Fruit fly (Drosophila melanogaster) whole organism, embryonic: ENCODE data around the gene ND-18.
A peak's percentile ranks its signal among the peaks of the same experiment; 100 is the strongest.

Experiments used
- CG10267 ChIP-seq: fragments of 200-800 bp; sonication (Bioruptor generic); optimal IDR thresholded peaks from 2 replicates; lab custom pipeline; 2018; ENCODE audit warnings: missing biosample characterization, mild to moderate bottlenecking, missing genetic modification characterization, moderate library complexity
- CG10321 ChIP-seq: fragments of 200-800 bp; sonication (Bioruptor generic); IDR thresholded peaks from 2 replicates; pipeline ENCODE4 v1.3.6; 2022; ENCODE audit warnings: missing biosample characterization, missing genetic modification characterization
- CG10431 ChIP-seq: fragments of 200-800 bp; sonication (Bioruptor generic); optimal IDR thresholded peaks from 3 replicates; lab custom pipeline; 2018; ENCODE audit warnings: missing biosample characterization, mild to moderate bottlenecking, missing genetic modification characterization
- CG10979 ChIP-seq: fragments of 200-800 bp; sonication (Bioruptor generic); optimal IDR thresholded peaks from 2 replicates; lab custom pipeline; 2018; ENCODE audit warnings: missing biosample characterization, mild to moderate bottlenecking, missing genetic modification characterization, moderate library complexity
- CG14965 ChIP-seq: fragments of 200-800 bp; sonication (Bioruptor generic); optimal IDR thresholded peaks from 2 replicates; lab custom pipeline; 2016; ENCODE audit warnings: missing biosample characterization, missing genetic modification characterization, borderline replicate concordance
- CG15696 ChIP-seq: fragments of 200-800 bp; sonication (Bioruptor generic); optimal IDR thresholded peaks from 2 replicates; lab custom pipeline; 2019; ENCODE audit warnings: missing biosample characterization, mild to moderate bottlenecking, missing genetic modification characterization, moderate library complexity
- CG16779 ChIP-seq: fragments of 200-800 bp; sonication (Bioruptor generic); IDR thresholded peaks from 2 replicates; pipeline ENCODE4 v1.3.6; 2022; ENCODE audit warnings: missing biosample characterization, missing genetic modification characterization
- CG1832 ChIP-seq: fragments of 200-800 bp; sonication (Bioruptor generic); optimal IDR thresholded peaks from 2 replicates; lab custom pipeline; 2017; ENCODE audit warnings: missing biosample characterization, mild to moderate bottlenecking, missing genetic modification characterization, inconsistent platforms
- CG2116 ChIP-seq: fragments of 200-800 bp; sonication (Bioruptor generic); optimal IDR thresholded peaks from 3 replicates; lab custom pipeline; 2018; ENCODE audit warnings: missing biosample characterization, mild to moderate bottlenecking, missing genetic modification characterization
- CG2199 ChIP-seq: fragments of 200-800 bp; sonication (Bioruptor generic); IDR thresholded peaks from 3 replicates; pipeline ENCODE4 v1.3.6; 2022; ENCODE audit warnings: missing biosample characterization, missing genetic modification characterization
- CG30431 ChIP-seq: fragments of 200-800 bp; sonication (Bioruptor generic); optimal IDR thresholded peaks from 2 replicates; lab custom pipeline; 2017; ENCODE audit warnings: missing biosample characterization, missing genetic modification characterization
- CG3838 ChIP-seq: fragments of 200-800 bp; sonication (Bioruptor generic); optimal IDR thresholded peaks from 3 replicates; lab custom pipeline; 2016; ENCODE audit warnings: missing biosample characterization, missing genetic modification characterization
- CG5245 ChIP-seq: fragments of 200-800 bp; sonication (Bioruptor generic); optimal IDR thresholded peaks from 3 replicates; lab custom pipeline; 2016; ENCODE audit warnings: missing biosample characterization, missing genetic modification characterization
- CG6683 ChIP-seq: fragments of 200-800 bp; sonication (Bioruptor generic); optimal IDR thresholded peaks from 2 replicates; lab custom pipeline; 2017; ENCODE audit warnings: missing biosample characterization, mild to moderate bottlenecking, missing genetic modification characterization, missing genetic modification reagents
- CG6791 ChIP-seq: fragments of 200-800 bp; sonication (Bioruptor generic); IDR thresholded peaks from 3 replicates; pipeline ENCODE4 v1.3.6; 2022; ENCODE audit warnings: missing biosample characterization, missing genetic modification characterization; ENCODE audit not compliant: partially characterized antibody
- CG8944 ChIP-seq: fragments of 200-800 bp; sonication (Bioruptor generic); optimal IDR thresholded peaks from 3 replicates; lab custom pipeline; 2016; ENCODE audit warnings: missing biosample characterization, missing genetic modification characterization
- CG9215 ChIP-seq: fragments of 200-800 bp; sonication (Bioruptor generic); IDR thresholded peaks from 2 replicates; pipeline ENCODE4 v1.3.6; 2022; ENCODE audit warnings: missing biosample characterization, missing genetic modification characterization
- CG9932 ChIP-seq: fragments of 200-800 bp; sonication (Bioruptor generic); IDR thresholded peaks from 2 replicates; pipeline ENCODE4 v1.3.6; 2022; ENCODE audit warnings: missing biosample characterization, missing genetic modification characterization
- Dad ChIP-seq: fragments of 200-800 bp; sonication (Bioruptor generic); optimal IDR thresholded peaks from 3 replicates; lab custom pipeline; 2016; ENCODE audit warnings: missing biosample characterization, missing genetic modification characterization
- Dref ChIP-seq: fragments of 200-800 bp; sonication (Bioruptor generic); IDR thresholded peaks from 2 replicates; pipeline ENCODE4 v1.3.6; 2022; ENCODE audit warnings: missing biosample characterization, missing genetic modification characterization
- E2f2 ChIP-seq: fragments of 200-800 bp; sonication (Bioruptor generic); IDR thresholded peaks from 2 replicates; pipeline ENCODE4 v1.3.6; 2022; ENCODE audit warnings: missing biosample characterization, missing genetic modification characterization
- Gug ChIP-seq: fragments of 200-800 bp; sonication (Bioruptor generic); IDR thresholded peaks from 4 replicates; pipeline ENCODE4 v1.3.6; 2022; ENCODE audit warnings: missing biosample characterization, missing genetic modification characterization
- H15 ChIP-seq: fragments of 200-800 bp; sonication (Bioruptor generic); IDR thresholded peaks from 3 replicates; pipeline ENCODE4 v1.3.6; 2022; ENCODE audit warnings: missing biosample characterization, missing genetic modification characterization
- Nf-YB ChIP-seq: fragments of 200-800 bp; sonication (Bioruptor generic); optimal IDR thresholded peaks from 3 replicates; lab custom pipeline; 2019; ENCODE audit warnings: missing biosample characterization, mild to moderate bottlenecking, missing genetic modification characterization, moderate library complexity
- Side ChIP-seq: fragments of 200-800 bp; sonication (Bioruptor generic); optimal IDR thresholded peaks from 2 replicates; lab custom pipeline; 2016; ENCODE audit warnings: missing biosample characterization, missing genetic modification characterization
- TFAM ChIP-seq: fragments of 200-800 bp; sonication (Bioruptor generic); optimal IDR thresholded peaks from 2 replicates; lab custom pipeline; 2017; ENCODE audit warnings: missing biosample characterization, missing genetic modification characterization, inconsistent platforms
- Xbp1 ChIP-seq: fragments of 200-800 bp; sonication (Bioruptor generic); optimal IDR thresholded peaks from 3 replicates; lab custom pipeline; 2016; ENCODE audit warnings: missing biosample characterization, mild to moderate bottlenecking, missing genetic modification characterization
- ash1 ChIP-seq: fragments of 200-800 bp; sonication (Bioruptor generic); optimal IDR thresholded peaks from 2 replicates; lab custom pipeline; 2018; ENCODE audit warnings: missing biosample characterization, mild to moderate bottlenecking, missing genetic modification characterization
- cg ChIP-seq: fragments of 200-800 bp; sonication (Bioruptor generic); optimal IDR thresholded peaks from 3 replicates; lab custom pipeline; 2019; ENCODE audit warnings: missing biosample characterization, mild to moderate bottlenecking, missing genetic modification characterization, moderate library complexity
- chif ChIP-seq, 2 experiments: fragments of 200-800 bp; sonication (Bioruptor generic); optimal IDR thresholded peaks; 3 replicates each; lab custom pipeline; 2016; ENCODE audit warnings: missing biosample characterization in 2 of 2, missing genetic modification characterization in 2 of 2
- eyg ChIP-seq: fragments of 200-800 bp; sonication (Bioruptor generic); optimal IDR thresholded peaks from 3 replicates; lab custom pipeline; 2016; ENCODE audit warnings: missing biosample characterization, missing genetic modification characterization
- fu2 ChIP-seq: fragments of 200-800 bp; sonication (Bioruptor generic); optimal IDR thresholded peaks from 2 replicates; lab custom pipeline; 2016; ENCODE audit warnings: missing biosample characterization, missing genetic modification characterization
- hkb ChIP-seq, 2 experiments: fragments of 200-800 bp in 1 of 2; fragments of >200 bp in 1 of 2; sonication (Bioruptor generic) in 1 of 2; IDR thresholded peaks in 1 of 2; optimal IDR thresholded peaks in 1 of 2; 2 replicates each; pipeline versions ENCODE4 v1.3.6 to Lab custom; 2017 to 2022; ENCODE audit warnings: missing biosample characterization in 1 of 2, missing genetic modification characterization in 1 of 2
- inv ChIP-seq: fragments of 200-800 bp; sonication (Bioruptor generic); IDR thresholded peaks from 2 replicates; pipeline ENCODE4 v1.3.6; 2022; ENCODE audit warnings: missing biosample characterization, missing genetic modification characterization; ENCODE audit not compliant: partially characterized antibody
- lmd ChIP-seq: fragments of 200-800 bp; sonication (Bioruptor generic); IDR thresholded peaks from 2 replicates; pipeline ENCODE4 v1.3.6; 2022; ENCODE audit warnings: missing biosample characterization, missing genetic modification characterization
- nerfin-1 ChIP-seq: fragments of 200-800 bp; sonication (Bioruptor generic); optimal IDR thresholded peaks from 3 replicates; lab custom pipeline; 2019; ENCODE audit warnings: missing biosample characterization, mild to moderate bottlenecking, missing genetic modification characterization, moderate library complexity
- p53 ChIP-seq: fragments of 200-800 bp; sonication (Bioruptor generic); optimal IDR thresholded peaks from 2 replicates; lab custom pipeline; 2016; ENCODE audit warnings: missing biosample characterization, missing genetic modification characterization
- pb ChIP-seq: fragments of 200-800 bp; sonication (Bioruptor generic); optimal IDR thresholded peaks from 3 replicates; lab custom pipeline; 2016; ENCODE audit warnings: missing biosample characterization, missing genetic modification characterization
- peb ChIP-seq: fragments of 200-800 bp; sonication (Bioruptor generic); IDR thresholded peaks from 2 replicates; pipeline ENCODE4 v1.3.6; 2022; ENCODE audit warnings: missing biosample characterization, missing genetic modification characterization
- pzg ChIP-seq: fragments of 200-800 bp; sonication (Bioruptor generic); optimal IDR thresholded peaks from 3 replicates; lab custom pipeline; 2018; ENCODE audit warnings: missing biosample characterization, mild to moderate bottlenecking, missing genetic modification characterization, moderate library complexity
- rib ChIP-seq: fragments of 200-800 bp; sonication (Bioruptor generic); IDR thresholded peaks from 2 replicates; pipeline ENCODE4 v1.3.6; 2022; ENCODE audit warnings: missing biosample characterization, missing genetic modification characterization
- slou ChIP-seq: fragments of 200-800 bp; sonication (Bioruptor generic); optimal IDR thresholded peaks from 3 replicates; lab custom pipeline; 2016; ENCODE audit warnings: missing biosample characterization, missing genetic modification characterization
- stwl ChIP-seq: fragments of 200-800 bp; sonication (Bioruptor generic); optimal IDR thresholded peaks from 3 replicates; lab custom pipeline; 2018; ENCODE audit warnings: missing biosample characterization, mild to moderate bottlenecking, missing genetic modification characterization, moderate library complexity
- tio ChIP-seq: fragments of 200-800 bp; sonication (Bioruptor generic); optimal IDR thresholded peaks from 2 replicates; lab custom pipeline; 2017; ENCODE audit warnings: missing biosample characterization, missing genetic modification characterization, inconsistent platforms
- vnd ChIP-seq: fragments of 200-800 bp; sonication (Bioruptor generic); IDR thresholded peaks from 3 replicates; pipeline ENCODE4 v1.3.6; 2022; ENCODE audit warnings: missing biosample characterization, missing genetic modification characterization; ENCODE audit not compliant: partially characterized antibody
- zfh1 ChIP-seq: fragments of 200-800 bp; sonication (Bioruptor generic); IDR thresholded peaks from 3 replicates; pipeline ENCODE4 v1.3.6; 2022; ENCODE audit warnings: missing biosample characterization, missing genetic modification characterization

Gene ND-18

dm6 chrX:19505334-19506185, 13.3 kb downstream of the ND-18 start (continued):
- TF ChIP-seq inv (GFP tag; lab: Robert Waterston, UW) (peak; percentile 64), CG9932 (GFP tag; lab: Robert Waterston, UW) (peak; percentile 64), rib (GFP tag; lab: Robert Waterston, UW) (0 out of 2 replicates have a peak, but pooled peaks have one; percentile 49), TFAM (GFP tag; lab: Kevin White, UChicago) (no peak), CG3838 (no peak), stwl (peak; percentile 87), zfh1 (GFP tag; lab: Robert Waterston, UW) (no peak), CG30431 (GFP tag; lab: Kevin White, UChicago) (no peak), CG16779 (0 out of 2 replicates have a peak, but pooled peaks have one; percentile 16), CG10267 (peak; percentile 26), Gug (GFP tag; lab: Robert Waterston, UW) (peak; percentile 13; the same call in 1 of the 4 replicates), CG2199 (GFP tag; lab: Robert Waterston, UW) (peak; percentile 89), hkb (optimal IDR thresholded peaks at IDR 0.05; lab: Kevin White, UChicago) (no peak), hkb (GFP tag; IDR thresholded peaks at IDR 0.05; lab: Robert Waterston, UW) (0 out of 2 replicates have a peak, but pooled peaks have one; percentile 14)

- TF ChIP-seq CG10431 (GFP tag; lab: Kevin White, UChicago), result peak; percentile 96
- TF ChIP-seq cg (GFP tag; lab: Kevin White, UChicago), result peak; percentile 4
- no peak for TF ChIP-seq CG10979 (tag; lab: Kevin White, UChicago)
- peak; percentile 96 for TF ChIP-seq p53
- TF ChIP-seq CG10321 (GFP tag; lab: Robert Waterston, UW), result peak; percentile 85
- TF ChIP-seq, all 482 proteins: peak for 4
These were observed 18.0 kb downstream of the ND-18 start for dm6 chrX:19510204-19510603.

- no peak for TF ChIP-seq pb (GFP tag; lab: Kevin White, UChicago)
- no peak for TF ChIP-seq Nf-YB (GFP tag; lab: Kevin White, UChicago)
- no peak for TF ChIP-seq CG14965 (GFP tag; lab: Kevin White, UChicago)
- TF ChIP-seq tio (GFP tag; lab: Kevin White, UChicago), result no peak
- TF ChIP-seq vnd (GFP tag; lab: Robert Waterston, UW), result no peak
- TF ChIP-seq CG9215, result no peak
- TF ChIP-seq fu2 (GFP tag; lab: Kevin White, UChicago), result no peak
- no peak for TF ChIP-seq ash1 (GFP tag; lab: Kevin White, UChicago)
- no peak for TF ChIP-seq CG8944 (GFP tag; lab: Kevin White, UChicago)
- TF ChIP-seq Xbp1 (GFP tag; lab: Kevin White, UChicago), result no peak
- TF ChIP-seq CG10979 (tag; lab: Kevin White, UChicago), result no peak
- TF ChIP-seq CG6791 (GFP tag; lab: Robert Waterston, UW), result no peak
- TF ChIP-seq H15 (GFP tag; lab: Robert Waterston, UW), result no peak
- TF ChIP-seq TFAM (GFP tag; lab: Kevin White, UChicago), result no peak
- TF ChIP-seq CG15696 (tag; lab: Kevin White, UChicago), result no peak
- TF ChIP-seq peb (GFP tag; lab: Robert Waterston, UW), result no peak
- TF ChIP-seq slou (GFP tag; lab: Kevin White, UChicago), result no peak
- TF ChIP-seq nerfin-1 (tag; lab: Kevin White, UChicago), result no peak
- no peak for TF ChIP-seq CG5245 (GFP tag; lab: Kevin White, UChicago)
- TF ChIP-seq pzg (GFP tag; lab: Kevin White, UChicago), result peak; percentile 14
- no peak for TF ChIP-seq CG6683 (GFP tag; lab: Kevin White, UChicago)
- TF ChIP-seq lmd (GFP tag; lab: Robert Waterston, UW), result no peak
- 0 out of 2 replicates have a peak, but pooled peaks have one; percentile 24 for TF ChIP-seq Dref
- TF ChIP-seq CG2116, result peak; percentile 50
- TF ChIP-seq CG10431 (GFP tag; lab: Kevin White, UChicago), result no peak
- TF ChIP-seq CG1832 (GFP tag; lab: Kevin White, UChicago), result no peak
- no peak for TF ChIP-seq chif (GFP tag; optimal IDR thresholded peaks at IDR 0.05; lab: Kevin White, UChicago)
- TF ChIP-seq E2f2 (GFP tag; lab: Robert Waterston, UW), result peak; percentile 88
- TF ChIP-seq eyg, result no peak
- TF ChIP-seq Dad (GFP tag; lab: Kevin White, UChicago), result no peak
- TF ChIP-seq Side (GFP tag; lab: Kevin White, UChicago), result no peak
These were observed 28.2 kb downstream of the ND-18 start for dm6 chrX:19520376-19520775.
